Worm (Caenorhabditis elegans) whole organism, midembryonic: ENCODE data around the gene fkh-2.

ENCODE experiments used
- T22C8.4 ChIP-seq: fragments of 200-800 bp; sonication (Bioruptor generic); IDR thresholded peaks from 2 replicates; pipeline ENCODE4 v1.3.6; 2022; ENCODE audit warnings: missing genetic modification characterization, missing compliant biosample characterization
- cog-1 ChIP-seq: sonication (generic microtip); optimal IDR thresholded peaks from 2 replicates; lab custom pipeline; 2016; ENCODE audit warnings: missing genetic modification characterization, missing compliant biosample characterization
- flt-1 ChIP-seq: fragments of 200-800 bp; sonication (Bioruptor generic); IDR thresholded peaks from 2 replicates; pipeline ENCODE4 v1.3.6; 2022; ENCODE audit warnings: missing genetic modification characterization, missing compliant biosample characterization
- klf-2 ChIP-seq: fragments of 200-800 bp; sonication (Bioruptor generic); conservative IDR thresholded peaks from 2 replicates; pipeline ENCODE4 v1.3.6; 2022; ENCODE audit warnings: missing genetic modification reagents, missing genetic modification characterization, missing compliant biosample characterization
- med-1 ChIP-seq: sonication (generic microtip); optimal IDR thresholded peaks from 2 replicates; lab custom pipeline; 2017; ENCODE audit warnings: missing genetic modification characterization, mild to moderate bottlenecking, missing compliant biosample characterization, antibody characterized with exemption, missing genetic modification reagents; ENCODE audit not compliant: insufficient read depth
- ref-1 ChIP-seq: fragments of 200-800 bp; sonication (Bioruptor generic); conservative IDR thresholded peaks from 2 replicates; pipeline ENCODE4 v1.3.6; 2022; ENCODE audit warnings: missing genetic modification reagents, missing genetic modification characterization, missing compliant biosample characterization
- tab-1 ChIP-seq: fragments of 200-800 bp; sonication (Bioruptor generic); IDR thresholded peaks from 2 replicates; pipeline ENCODE4 v1.3.6; 2022; ENCODE audit warnings: missing genetic modification characterization, missing compliant biosample characterization
- ztf-23 ChIP-seq: fragments of 200-800 bp; sonication (Bioruptor generic); IDR thresholded peaks from 2 replicates; pipeline ENCODE4 v1.3.6; 2022; ENCODE audit warnings: missing genetic modification reagents, missing genetic modification characterization, missing compliant biosample characterization
- ztf-29 ChIP-seq: fragments of 200-800 bp; sonication (Bioruptor generic); IDR thresholded peaks from 2 replicates; pipeline ENCODE4 v1.3.6; 2022; ENCODE audit warnings: missing genetic modification reagents, missing genetic modification characterization, missing compliant biosample characterization

The fkh-2 gene

ce11 chrX:3764295-3764694 is 22.2 kb upstream of the fkh-2 start, which contains the start of gene F47B7.3:
Gene F47B7.3 (minus strand): TSS chrX:3764395.
- no peak for TF ChIP-seq cog-1 (tag; lab: Kevin White, UChicago)

ce11 chrX:3762410-3762809 is 20.3 kb upstream of the fkh-2 start, which contains the start of gene T14G12.11:
Gene T14G12.11 (minus strand): TSS chrX:3762547.
- TF ChIP-seq ztf-29 (GFP tag; lab: Robert Waterston, UW) (no peak), klf-2 (GFP tag; lab: Robert Waterston, UW) (no peak), ref-1 (GFP tag; lab: Robert Waterston, UW) (no peak), cog-1 (tag; lab: Kevin White, UChicago) (no peak), T22C8.4 (no peak), ztf-23 (GFP tag; lab: Robert Waterston, UW) (no peak), flt-1 (GFP tag; lab: Robert Waterston, UW) (no peak), med-1 (GFP tag; lab: Kevin White, UChicago) (no peak), tab-1 (GFP tag; lab: Robert Waterston, UW) (no peak)

- TF ChIP-seq ztf-29 (GFP tag; lab: Robert Waterston, UW): no peak
- 0 out of 2 replicates have a peak, but pooled peaks have one; percentile 44 for TF ChIP-seq tab-1 (GFP tag; lab: Robert Waterston, UW)
These were observed 17.7 kb upstream of the fkh-2 start for ce11 chrX:3759820-3760219.

ce11 chrX:3759345-3759744 is 17.2 kb upstream of the fkh-2 start, which contains the start of gene T14G12.6:
Gene T14G12.6 (minus strand): TSS chrX:3759445.
- no peak for TF ChIP-seq klf-2 (GFP tag; lab: Robert Waterston, UW)
- TF ChIP-seq ref-1 (GFP tag; lab: Robert Waterston, UW): no peak
- no peak for TF ChIP-seq med-1 (GFP tag; lab: Kevin White, UChicago)
- TF ChIP-seq cog-1 (tag; lab: Kevin White, UChicago): no peak
- no peak for TF ChIP-seq tab-1 (GFP tag; lab: Robert Waterston, UW)
- TF ChIP-seq ztf-29 (GFP tag; lab: Robert Waterston, UW): no peak
- no peak for TF ChIP-seq T22C8.4
- no peak for TF ChIP-seq flt-1 (GFP tag; lab: Robert Waterston, UW)
- TF ChIP-seq ztf-23 (GFP tag; lab: Robert Waterston, UW): no peak

- TF ChIP-seq ztf-29 (GFP tag; lab: Robert Waterston, UW) (no peak), T22C8.4 (no peak), ref-1 (GFP tag; lab: Robert Waterston, UW) (no peak), klf-2 (GFP tag; lab: Robert Waterston, UW) (no peak), ztf-23 (GFP tag; lab: Robert Waterston, UW) (no peak), med-1 (GFP tag; lab: Kevin White, UChicago) (no peak), tab-1 (GFP tag; lab: Robert Waterston, UW) (no peak), flt-1 (GFP tag; lab: Robert Waterston, UW) (no peak), cog-1 (tag; lab: Kevin White, UChicago) (no peak)
These were observed 16.3 kb upstream of the fkh-2 start, which contains the start of gene T14G12.12 for ce11 chrX:3758399-3758798. Gene T14G12.12 (minus strand): TSS chrX:3758499.

- no peak for TF ChIP-seq flt-1 (GFP tag; lab: Robert Waterston, UW)
- no peak for TF ChIP-seq tab-1 (GFP tag; lab: Robert Waterston, UW)
- no peak for TF ChIP-seq cog-1 (tag; lab: Kevin White, UChicago)
- no peak for TF ChIP-seq ztf-23 (GFP tag; lab: Robert Waterston, UW)
These were observed 14.1 kb upstream of the fkh-2 start for ce11 chrX:3756238-3756637.

- TF ChIP-seq med-1 (GFP tag; lab: Kevin White, UChicago) (no peak), flt-1 (GFP tag; lab: Robert Waterston, UW) (no peak), ztf-23 (GFP tag; lab: Robert Waterston, UW) (no peak), klf-2 (GFP tag; lab: Robert Waterston, UW) (no peak), ztf-29 (GFP tag; lab: Robert Waterston, UW) (no peak), cog-1 (tag; lab: Kevin White, UChicago) (no peak), T22C8.4 (no peak), tab-1 (GFP tag; lab: Robert Waterston, UW) (no peak), ref-1 (GFP tag; lab: Robert Waterston, UW) (no peak)
These were observed 13.6 kb upstream of the fkh-2 start for ce11 chrX:3755753-3756152.

- no peak for TF ChIP-seq med-1 (GFP tag; lab: Kevin White, UChicago)
- 0 out of 2 replicates have a peak, but pooled peaks have one; percentile 11 for TF ChIP-seq tab-1 (GFP tag; lab: Robert Waterston, UW)
These were observed 10.3 kb upstream of the fkh-2 start for ce11 chrX:3752443-3752842.

ce11 chrX:3751370-3751769 is 9.2 kb upstream of the fkh-2 start:
- TF ChIP-seq flt-1 (GFP tag; lab: Robert Waterston, UW) (no peak), T22C8.4 (no peak), tab-1 (GFP tag; lab: Robert Waterston, UW) (no peak), med-1 (GFP tag; lab: Kevin White, UChicago) (no peak), ztf-29 (GFP tag; lab: Robert Waterston, UW) (no peak)

ce11 chrX:3743190-3743589 is 1.1 kb upstream of the fkh-2 start:
- TF ChIP-seq ztf-29 (GFP tag; lab: Robert Waterston, UW) (no peak), flt-1 (GFP tag; lab: Robert Waterston, UW) (no peak), ztf-23 (GFP tag; lab: Robert Waterston, UW) (no peak), med-1 (GFP tag; lab: Kevin White, UChicago) (no peak), cog-1 (tag; lab: Kevin White, UChicago) (no peak)
